Fruit fly (Drosophila melanogaster): ENCODE measurements around the gene Myb.

Gene Myb

dm6 chrX:15889780-15890608, 32.4 kb upstream of the Myb start, which contains the start of the genes MSBP and CG15916 (continued):
- TF ChIP-seq Fer2 (tag; optimal IDR thresholded peaks at IDR 0.05) (no peak), CG15073 (GFP tag; optimal IDR thresholded peaks at IDR 0.05) (no peak), Ptx1 (GFP tag; IDR thresholded peaks at IDR 0.05) (peak; percentile 27; the same call in 1 of the 2 replicates), CG9817 (tag; optimal IDR thresholded peaks at IDR 0.05) (no peak), CG14667 (GFP tag; IDR thresholded peaks at IDR 0.05) (no peak), CG14441 (GFP tag; IDR thresholded peaks at IDR 0.05) (no peak), MTF-1 (GFP tag; optimal IDR thresholded peaks at IDR 0.05; ENCODE audit: borderline replicate concordance) (no peak), hbn (GFP tag; IDR thresholded peaks at IDR 0.05; ENCODE audit: partially characterized antibody) (no peak), CG8478 (optimal IDR thresholded peaks at IDR 0.05) (no peak), Dip2 (GFP tag; IDR thresholded peaks at IDR 0.05) (no peak), CG6791 (GFP tag; IDR thresholded peaks at IDR 0.05; ENCODE audit: partially characterized antibody) (no peak), CG9727 (GFP tag; optimal IDR thresholded peaks at IDR 0.05) (peak; percentile 41), Nf-YB (GFP tag; optimal IDR thresholded peaks at IDR 0.05) (no peak), CG3407 (GFP tag; optimal IDR thresholded peaks at IDR 0.05) (no peak), CG42726 (GFP tag; IDR thresholded peaks at IDR 0.05; ENCODE audit: partially characterized antibody) (no peak), CG34224 (GFP tag; IDR thresholded peaks at IDR 0.05; ENCODE audit: partially characterized antibody) (no peak), Lpt (GFP tag; optimal IDR thresholded peaks at IDR 0.05) (no peak), Sin3A (optimal IDR thresholded peaks at IDR 0.05) (no peak), CG7745 (tag; optimal IDR thresholded peaks at IDR 0.05) (no peak), bbx (GFP tag; IDR thresholded peaks at IDR 0.05; ENCODE audit: partially characterized antibody) (no peak), ash1 (GFP tag; optimal IDR thresholded peaks at IDR 0.05) (no peak), CoRest (tag; optimal IDR thresholded peaks at IDR 0.05) (peak; percentile 73), Aef1 (GFP tag; IDR thresholded peaks at IDR 0.05) (no peak), CG4730 (GFP tag; IDR thresholded peaks at IDR 0.05) (no peak), CG30403 (GFP tag; optimal IDR thresholded peaks at IDR 0.05) (peak; percentile 49), btn (GFP tag; optimal IDR thresholded peaks at IDR 0.05) (no peak), YL-1 (GFP tag; optimal IDR thresholded peaks at IDR 0.05) (no peak), ara (GFP tag; IDR thresholded peaks at IDR 0.05) (no peak), CG11093 (GFP tag; IDR thresholded peaks at IDR 0.05) (0 out of 3 replicates have a peak, but pooled peaks have one; percentile 42), ato (GFP tag; IDR thresholded peaks at IDR 0.05; ENCODE audit: partially characterized antibody) (no peak), sug (tag; optimal IDR thresholded peaks at IDR 0.05) (peak; percentile 20), tin (GFP tag; optimal IDR thresholded peaks at IDR 0.05) (peak; percentile 22), CG11723 (GFP tag; optimal IDR thresholded peaks at IDR 0.05) (peak; percentile 61), Hr78 (GFP tag; optimal IDR thresholded peaks at IDR 0.05) (peak in 1 of 2 experiments; percentile 87), ERR (GFP tag; optimal IDR thresholded peaks at IDR 0.05) (no peak), ewg (GFP tag; optimal IDR thresholded peaks at IDR 0.05) (peak; percentile 3), Opbp (GFP tag; IDR thresholded peaks at IDR 0.05; ENCODE audit: partially characterized antibody) (no peak; the same call in 2 of the 3 replicates), insv (GFP tag; optimal IDR thresholded peaks at IDR 0.05) (no peak), CG9215 (GFP tag; IDR thresholded peaks at IDR 0.05) (no peak), da (GFP tag; optimal IDR thresholded peaks at IDR 0.05) (no peak), CG3838 (GFP tag; optimal IDR thresholded peaks at IDR 0.05) (no peak), lmd (GFP tag; IDR thresholded peaks at IDR 0.05) (no peak; the same call in 1 of the 2 replicates), CG18262 (tag; optimal IDR thresholded peaks at IDR 0.05) (peak; percentile 48), CTCF (GFP tag; optimal IDR thresholded peaks at IDR 0.05) (no peak), CG11560 (tag; IDR thresholded peaks at IDR 0.05) (no peak), CG8290 (GFP tag; optimal IDR thresholded peaks at IDR 0.05) (peak; percentile 37), CG8290 (tag; optimal IDR thresholded peaks at IDR 0.05) (peak in 1 of 2 experiments; percentile 32), kni (GFP tag; optimal IDR thresholded peaks at IDR 0.05) (no peak), zen2 (GFP tag; IDR thresholded peaks at IDR 0.05; ENCODE audit: partially characterized antibody) (no peak), fu2 (GFP tag; optimal IDR thresholded peaks at IDR 0.05) (no peak)
